Worm (Caenorhabditis elegans): ENCODE measurements around the gene exc-9.

DNA sequence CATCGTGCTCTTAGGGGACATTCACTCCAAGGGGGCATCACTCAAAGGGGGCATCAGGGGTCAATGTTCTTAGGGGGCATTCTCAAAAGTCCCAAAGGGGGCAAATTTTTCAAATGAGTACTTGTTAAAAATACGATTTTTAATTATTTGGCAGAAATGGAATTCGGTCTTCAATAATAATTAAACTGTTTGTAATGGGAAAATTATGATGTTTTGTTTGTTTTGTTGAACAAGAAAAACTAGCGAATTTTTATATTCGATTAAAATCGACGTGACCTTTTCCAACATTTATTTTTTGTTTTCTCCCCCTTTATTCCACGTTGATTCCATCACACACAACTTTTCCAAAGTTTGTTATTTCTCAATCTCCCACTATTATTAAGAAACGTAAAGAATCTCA, 26.2 kb upstream of the exc-9 start, which contains the start of gene F57H12.5:
- TF ChIP-seq lin-15B (tag; optimal IDR thresholded peaks at IDR 0.05) (no peak), ama-1 (optimal IDR thresholded peaks at IDR 0.05) (no peak), ceh-62 (tag; optimal IDR thresholded peaks at IDR 0.05) (no peak), daf-8 (GFP tag; IDR thresholded peaks at IDR 0.05) (no peak), pqm-1 (tag; optimal IDR thresholded peaks at IDR 0.05) (no peak), fos-1 (tag; optimal IDR thresholded peaks at IDR 0.05) (no peak), cey-2 (tag; optimal IDR thresholded peaks at IDR 0.05; ENCODE audit: borderline replicate concordance, insufficient read depth) (no peak), nhr-11 (tag; optimal IDR thresholded peaks at IDR 0.05) (no peak)
